Worm (Caenorhabditis elegans) whole organism, mixed stage, embryonic: ENCODE data around the gene C36B7.3.

Experiments used
- M03D4.4 ChIP-seq: sonication (generic microtip); optimal IDR thresholded peaks from 2 replicates; lab custom pipeline; 2017; ENCODE audit warnings: mild to moderate bottlenecking, missing genetic modification characterization, missing compliant biosample characterization
- bed-3 ChIP-seq: fragments of 200-800 bp; sonication (Bioruptor generic); optimal IDR thresholded peaks from 3 replicates; lab custom pipeline; 2018; ENCODE audit warnings: mild to moderate bottlenecking, missing genetic modification characterization, moderate library complexity, missing compliant biosample characterization
- ceh-39 ChIP-seq: fragments of 150-350 bp; optimal IDR thresholded peaks from 2 replicates; lab custom pipeline; 2014; ENCODE audit warnings: missing biosample characterization, missing genetic modification characterization
- ceh-43 ChIP-seq: fragments of 200-800 bp; sonication (Bioruptor generic); optimal IDR thresholded peaks from 2 replicates; lab custom pipeline; 2018; ENCODE audit warnings: mild to moderate bottlenecking, missing genetic modification characterization, moderate library complexity, missing compliant biosample characterization
- ceh-83 ChIP-seq: fragments of 200-800 bp; sonication (Bioruptor generic); optimal IDR thresholded peaks from 2 replicates; lab custom pipeline; 2018; ENCODE audit warnings: mild to moderate bottlenecking, missing genetic modification characterization, missing compliant biosample characterization
- ces-1 ChIP-seq: fragments of 150-350 bp; optimal IDR thresholded peaks from 2 replicates; lab custom pipeline; 2014; ENCODE audit warnings: missing biosample characterization, missing genetic modification reagents, missing genetic modification characterization
- cnd-1 ChIP-seq: fragments of 200-800 bp; sonication (Bioruptor generic); optimal IDR thresholded peaks from 2 replicates; lab custom pipeline; 2018; ENCODE audit warnings: mild to moderate bottlenecking, missing genetic modification characterization, missing compliant biosample characterization
- drap-1 ChIP-seq: fragments of 200-800 bp; sonication (Bioruptor generic); optimal IDR thresholded peaks from 3 replicates; lab custom pipeline; 2018; ENCODE audit warnings: mild to moderate bottlenecking, missing genetic modification characterization, missing compliant biosample characterization
- elt-1 ChIP-seq: sonication (generic microtip); optimal IDR thresholded peaks from 2 replicates; lab custom pipeline; 2017; ENCODE audit warnings: missing genetic modification characterization, mild to moderate bottlenecking, missing compliant biosample characterization, antibody characterized with exemption, moderate library complexity, borderline replicate concordance; ENCODE audit not compliant: insufficient read depth
- elt-3 ChIP-seq: fragments of 150-350 bp; optimal IDR thresholded peaks from 2 replicates; lab custom pipeline; 2014; ENCODE audit warnings: missing biosample characterization, missing genetic modification characterization
- flh-1 ChIP-seq: fragments of 200-800 bp; sonication (Bioruptor generic); optimal IDR thresholded peaks from 2 replicates; lab custom pipeline; 2018; ENCODE audit warnings: mild to moderate bottlenecking, missing genetic modification characterization, moderate library complexity, missing compliant biosample characterization
- ham-2 ChIP-seq: fragments of 200-800 bp; sonication (Bioruptor generic); optimal IDR thresholded peaks from 2 replicates; lab custom pipeline; 2018; ENCODE audit warnings: mild to moderate bottlenecking, missing genetic modification characterization, missing compliant biosample characterization
- lin-13 ChIP-seq: fragments of 150-350 bp; optimal IDR thresholded peaks from 2 replicates; lab custom pipeline; 2014; ENCODE audit warnings: missing biosample characterization, missing genetic modification characterization
- lsy-2 ChIP-seq: fragments of 150-350 bp; optimal IDR thresholded peaks from 2 replicates; lab custom pipeline; 2014; ENCODE audit warnings: missing biosample characterization, missing genetic modification characterization
- mab-5 ChIP-seq: fragments of 150-350 bp; optimal IDR thresholded peaks from 2 replicates; lab custom pipeline; 2014; ENCODE audit warnings: missing biosample characterization, missing genetic modification characterization
- mep-1 ChIP-seq: fragments of 150-350 bp; optimal IDR thresholded peaks from 2 replicates; lab custom pipeline; 2017; ENCODE audit warnings: missing biosample characterization, missing genetic modification reagents, missing genetic modification characterization, inconsistent platforms
- mls-2 ChIP-seq: sonication (generic microtip); optimal IDR thresholded peaks from 2 replicates; lab custom pipeline; 2016; ENCODE audit warnings: mild to moderate bottlenecking, missing genetic modification characterization, moderate library complexity, missing compliant biosample characterization
- nhr-12 ChIP-seq: fragments of 150-350 bp; optimal IDR thresholded peaks from 2 replicates; lab custom pipeline; 2014; ENCODE audit warnings: missing biosample characterization, missing genetic modification characterization
- nhr-2 ChIP-seq: fragments of 150-350 bp; optimal IDR thresholded peaks from 2 replicates; lab custom pipeline; 2014; ENCODE audit warnings: missing biosample characterization, missing genetic modification characterization
- nhr-237 ChIP-seq: fragments of 150-350 bp; optimal IDR thresholded peaks from 2 replicates; lab custom pipeline; 2014; ENCODE audit warnings: missing biosample characterization, missing genetic modification characterization
- nhr-28 ChIP-seq: fragments of 150-350 bp; optimal IDR thresholded peaks from 2 replicates; lab custom pipeline; 2014; ENCODE audit warnings: missing biosample characterization, missing genetic modification characterization
- nhr-76 ChIP-seq: sonication (generic microtip); optimal IDR thresholded peaks from 2 replicates; lab custom pipeline; 2017; ENCODE audit warnings: missing biosample characterization, missing genetic modification characterization
- pha-4 ChIP-seq: fragments of 150-350 bp; optimal IDR thresholded peaks from 2 replicates; lab custom pipeline; 2018; ENCODE audit warnings: missing biosample characterization, missing genetic modification reagents, missing genetic modification characterization
- sem-2 ChIP-seq: fragments of 200-800 bp; sonication (Bioruptor generic); optimal IDR thresholded peaks from 2 replicates; lab custom pipeline; 2018; ENCODE audit warnings: mild to moderate bottlenecking, missing genetic modification characterization, missing compliant biosample characterization
- snpc-4 ChIP-seq: fragments of 150-350 bp; optimal IDR thresholded peaks from 2 replicates; lab custom pipeline; 2014; ENCODE audit warnings: missing biosample characterization, missing genetic modification characterization
- sptf-1 ChIP-seq: sonication (generic microtip); optimal IDR thresholded peaks from 2 replicates; lab custom pipeline; 2017; ENCODE audit warnings: mild to moderate bottlenecking, missing genetic modification characterization, moderate library complexity, missing compliant biosample characterization
- tbx-8 ChIP-seq: fragments of 200-800 bp; sonication (Bioruptor generic); optimal IDR thresholded peaks from 2 replicates; lab custom pipeline; 2018; ENCODE audit warnings: mild to moderate bottlenecking, missing genetic modification characterization, moderate library complexity, missing compliant biosample characterization
- unc-120 ChIP-seq: sonication (generic microtip); optimal IDR thresholded peaks from 2 replicates; lab custom pipeline; 2017; ENCODE audit warnings: missing genetic modification characterization, missing compliant biosample characterization; ENCODE audit not compliant: poor library complexity, severe bottlenecking
- unc-39 ChIP-seq: fragments of 150-350 bp; optimal IDR thresholded peaks from 2 replicates; lab custom pipeline; 2014; ENCODE audit warnings: missing biosample characterization, missing genetic modification characterization
- unc-62 ChIP-seq: fragments of 150-350 bp; optimal IDR thresholded peaks from 2 replicates; lab custom pipeline; 2014; ENCODE audit warnings: missing biosample characterization, missing genetic modification reagents, missing genetic modification characterization
- zip-8 ChIP-seq: fragments of 150-350 bp; optimal IDR thresholded peaks from 2 replicates; lab custom pipeline; 2014; ENCODE audit warnings: missing biosample characterization, missing genetic modification characterization
- ztf-11 ChIP-seq: fragments of 150-350 bp; optimal IDR thresholded peaks from 2 replicates; lab custom pipeline; 2014; ENCODE audit warnings: missing biosample characterization, missing genetic modification characterization

The C36B7.3 gene

ce11 chrX:7067250-7067958 is 34.2 kb upstream of the C36B7.3 start:
- TF ChIP-seq unc-62 (no peak), nhr-2 (peak; percentile 41), ham-2 (GFP tag; lab: Kevin White, UChicago) (no peak), drap-1 (GFP tag; lab: Kevin White, UChicago) (no peak), lin-13 (tag; lab: Kevin White, UChicago) (no peak), flh-1 (GFP tag; lab: Kevin White, UChicago) (no peak), unc-120 (tag; lab: Kevin White, UChicago) (no peak), unc-39 (tag; lab: Kevin White, UChicago) (no peak), pha-4 (tag; lab: Kevin White, UChicago) (peak; percentile 27), zip-8 (tag; lab: Kevin White, UChicago) (no peak), ceh-83 (GFP tag; lab: Kevin White, UChicago) (no peak), mep-1 (tag; lab: Kevin White, UChicago) (no peak)

DNA sequence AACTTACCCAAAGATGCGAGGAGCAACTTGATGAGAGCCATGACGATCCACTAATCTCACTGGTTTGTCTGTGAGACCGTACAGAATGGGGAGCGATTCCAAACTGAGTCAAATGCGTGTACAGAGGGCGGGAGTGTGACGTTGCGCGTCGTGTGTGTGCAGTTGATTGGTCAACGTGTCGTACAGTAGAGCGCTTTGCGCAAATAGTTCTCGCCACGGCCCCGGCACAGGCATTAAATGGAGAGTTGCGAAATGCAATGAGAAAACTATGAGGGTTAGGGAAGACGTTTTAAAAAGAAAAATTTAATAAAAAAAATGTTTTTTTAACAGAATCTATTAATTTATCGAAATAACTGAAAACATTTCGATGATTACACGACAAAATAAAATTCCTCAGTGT is 33.2 kb upstream of the C36B7.3 start, which contains the start of gene pdi-6:
Gene pdi-6 (minus strand): TSS at position 164 of the 400 bp plus-strand sequence.
- TF ChIP-seq drap-1 (GFP tag; lab: Kevin White, UChicago) (peak; percentile 24), lin-13 (tag; lab: Kevin White, UChicago) (peak; percentile 71), ceh-83 (GFP tag; lab: Kevin White, UChicago) (peak; percentile 36), ceh-39 (tag; lab: Kevin White, UChicago) (peak; percentile 71), elt-3 (tag; lab: Kevin White, UChicago) (no peak), mls-2 (tag; lab: Kevin White, UChicago) (peak; percentile 7), M03D4.4 (tag; lab: Kevin White, UChicago) (no peak), pha-4 (tag; lab: Kevin White, UChicago) (peak; percentile 81), mab-5 (tag; lab: Kevin White, UChicago) (no peak), bed-3 (GFP tag; lab: Kevin White, UChicago) (no peak), unc-62 (peak; percentile 41), cnd-1 (peak; percentile 4), flh-1 (GFP tag; lab: Kevin White, UChicago) (no peak), nhr-2 (peak; percentile 52), unc-120 (tag; lab: Kevin White, UChicago) (peak; percentile 14), nhr-76 (tag; lab: Kevin White, UChicago) (no peak), ces-1 (peak; percentile 54), mep-1 (tag; lab: Kevin White, UChicago) (peak; percentile 88), lsy-2 (tag; lab: Kevin White, UChicago) (peak; percentile 86), nhr-237 (tag; lab: Kevin White, UChicago) (peak; percentile 45), sptf-1 (tag; lab: Kevin White, UChicago) (peak; percentile 73), ham-2 (GFP tag; lab: Kevin White, UChicago) (no peak), ztf-11 (tag; lab: Kevin White, UChicago) (peak; percentile 29)

ce11 chrX:7075250-7075649 is 26.3 kb upstream of the C36B7.3 start, which contains the start of gene B0403.6:
Gene B0403.6 (minus strand): TSS chrX:7075350.
- TF ChIP-seq nhr-28 (tag; lab: Kevin White, UChicago) (no peak), sptf-1 (tag; lab: Kevin White, UChicago) (no peak)

- TF ChIP-seq ces-1 (no peak), sptf-1 (tag; lab: Kevin White, UChicago) (no peak), sem-2 (GFP tag; lab: Kevin White, UChicago) (no peak), nhr-28 (tag; lab: Kevin White, UChicago) (no peak), bed-3 (GFP tag; lab: Kevin White, UChicago) (no peak), nhr-237 (tag; lab: Kevin White, UChicago) (no peak), ham-2 (GFP tag; lab: Kevin White, UChicago) (no peak), nhr-12 (tag; lab: Kevin White, UChicago) (no peak), unc-120 (tag; lab: Kevin White, UChicago) (no peak), lsy-2 (tag; lab: Kevin White, UChicago) (no peak), ceh-39 (tag; lab: Kevin White, UChicago) (no peak), mab-5 (tag; lab: Kevin White, UChicago) (no peak), lin-13 (tag; lab: Kevin White, UChicago) (no peak), elt-1 (tag; lab: Kevin White, UChicago) (no peak), snpc-4 (tag; lab: Kevin White, UChicago) (no peak), tbx-8 (no peak), ceh-43 (GFP tag; lab: Kevin White, UChicago) (no peak), elt-3 (tag; lab: Kevin White, UChicago) (no peak), M03D4.4 (tag; lab: Kevin White, UChicago) (no peak), unc-62 (no peak)
These were observed 25.1 kb upstream of the C36B7.3 start for ce11 chrX:7076485-7076884.
